Worm (Caenorhabditis elegans) whole organism, L1 larva: Measurements from ENCODE around the gene R10E4.11.
A peak's percentile ranks its signal among the peaks of the same experiment; 100 is the strongest.

ENCODE experiments used
- C04F5.9 ChIP-seq: sonication (generic microtip); optimal IDR thresholded peaks from 2 replicates; lab custom pipeline; 2016; ENCODE audit warnings: missing genetic modification characterization, missing compliant biosample characterization
- F16B12.6 ChIP-seq: fragments of 150-350 bp; optimal IDR thresholded peaks from 2 replicates; lab custom pipeline; 2014; ENCODE audit warnings: missing biosample characterization, missing genetic modification characterization
- alr-1 ChIP-seq: fragments of 200-800 bp; sonication (Bioruptor generic); optimal IDR thresholded peaks from 2 replicates; lab custom pipeline; 2018; ENCODE audit warnings: borderline replicate concordance, mild to moderate bottlenecking, missing genetic modification characterization, missing compliant biosample characterization
- aly-2 ChIP-seq: fragments of 150-350 bp; optimal IDR thresholded peaks from 2 replicates; lab custom pipeline; 2014; ENCODE audit warnings: missing biosample characterization, missing genetic modification characterization
- ama-1 ChIP-seq: fragments of 150-350 bp; optimal IDR thresholded peaks from 2 replicates; lab custom pipeline; 2014
- blmp-1 ChIP-seq: fragments of 150-350 bp; optimal IDR thresholded peaks from 2 replicates; lab custom pipeline; 2014; ENCODE audit warnings: missing biosample characterization, missing genetic modification characterization
- ceh-63 ChIP-seq: fragments of 200-800 bp; sonication (Bioruptor generic); optimal IDR thresholded peaks from 2 replicates; lab custom pipeline; 2018; ENCODE audit warnings: mild to moderate bottlenecking, missing genetic modification characterization, missing compliant biosample characterization
- ceh-8 ChIP-seq: fragments of 200-800 bp; sonication (Bioruptor generic); optimal IDR thresholded peaks from 2 replicates; lab custom pipeline; 2018; ENCODE audit warnings: mild to moderate bottlenecking, missing genetic modification characterization, moderate library complexity, missing compliant biosample characterization
- ceh-82 ChIP-seq, 3 experiments: fragments of 150-350 bp in 1 of 3; sonication (generic microtip) in 2 of 3; optimal IDR thresholded peaks; 2 replicates each; lab custom pipeline; 2014 to 2017; ENCODE audit warnings: missing biosample characterization in 3 of 3, missing genetic modification characterization in 3 of 3
- ceh-88 ChIP-seq: fragments of 200-800 bp; sonication (Bioruptor generic); IDR thresholded peaks from 2 replicates; pipeline ENCODE4 v1.3.6; 2022; ENCODE audit warnings: missing genetic modification characterization, missing compliant biosample characterization
- dpl-1 ChIP-seq, 3 experiments: fragments of 150-350 bp in 2 of 3; sonication (generic microtip) in 1 of 3; optimal IDR thresholded peaks; 2 replicates each; lab custom pipeline; 2014 to 2017; ENCODE audit warnings: missing biosample characterization in 3 of 3, missing genetic modification characterization in 3 of 3, missing genetic modification reagents in 3 of 3
- dsc-1 ChIP-seq: sonication (generic microtip); optimal IDR thresholded peaks from 2 replicates; lab custom pipeline; 2016; ENCODE audit warnings: mild to moderate bottlenecking, missing genetic modification characterization, missing compliant biosample characterization
- efl-1 ChIP-seq, 4 experiments: fragments of 150-350 bp; optimal IDR thresholded peaks in 3 of 4; peaks in 1 of 4; 1 replicate in 1 of 4; 2 replicates in 3 of 4; lab custom pipeline; 2014; ENCODE audit warnings: missing biosample characterization in 2 of 4, missing genetic modification characterization in 2 of 4, missing genetic modification reagents in 2 of 4
- efl-3 ChIP-seq: fragments of 200-800 bp; sonication (Bioruptor generic); optimal IDR thresholded peaks from 2 replicates; lab custom pipeline; 2018; ENCODE audit warnings: mild to moderate bottlenecking, missing genetic modification characterization, missing compliant biosample characterization
- egl-13 ChIP-seq: sonication (generic microtip); optimal IDR thresholded peaks from 2 replicates; lab custom pipeline; 2016; ENCODE audit warnings: missing genotype, missing genetic modification reagents, missing genetic modification characterization, missing compliant biosample characterization
- elt-3 ChIP-seq, 6 experiments: fragments of 150-350 bp in 1 of 6; sonication (generic microtip); optimal IDR thresholded peaks; 2 replicates each; lab custom pipeline; 2017 to 2018; ENCODE audit warnings: missing biosample characterization in 6 of 6, missing genetic modification characterization in 6 of 6, inconsistent platforms in 1 of 6
- ets-5 ChIP-seq: fragments of 200-800 bp; sonication (Bioruptor generic); IDR thresholded peaks from 2 replicates; pipeline ENCODE4 v1.3.6; 2022; ENCODE audit warnings: missing genetic modification characterization, missing compliant biosample characterization
- fkh-8 ChIP-seq: sonication (generic microtip); optimal IDR thresholded peaks from 2 replicates; lab custom pipeline; 2016; ENCODE audit warnings: mild to moderate bottlenecking, missing genetic modification characterization, missing compliant biosample characterization
- hlh-17 ChIP-seq: fragments of 200-800 bp; sonication (Bioruptor generic); optimal IDR thresholded peaks from 2 replicates; lab custom pipeline; 2018; ENCODE audit warnings: missing genetic modification characterization, mild to moderate bottlenecking, missing compliant biosample characterization, moderate library complexity, borderline replicate concordance
- isw-1 ChIP-seq: fragments of 200-800 bp; sonication (Bioruptor generic); IDR thresholded peaks from 2 replicates; pipeline ENCODE4 v1.3.6; 2022; ENCODE audit warnings: missing genetic modification characterization, missing compliant biosample characterization
- lin-13 ChIP-seq: fragments of 150-350 bp; optimal IDR thresholded peaks from 2 replicates; lab custom pipeline; 2014; ENCODE audit warnings: missing biosample characterization, missing genetic modification reagents, missing genetic modification characterization
- lin-14 ChIP-seq: fragments of 200-800 bp; sonication (Bioruptor generic); optimal IDR thresholded peaks from 2 replicates; lab custom pipeline; 2018; ENCODE audit warnings: mild to moderate bottlenecking, missing genetic modification characterization, moderate library complexity, missing compliant biosample characterization
- lin-15B ChIP-seq: fragments of 150-350 bp; sonication (generic microtip); optimal IDR thresholded peaks from 3 replicates; lab custom pipeline; 2014; ENCODE audit warnings: missing biosample characterization, missing genetic modification characterization
- lin-35 ChIP-seq, 2 experiments: fragments of 150-350 bp; optimal IDR thresholded peaks; 2 replicates each; lab custom pipeline; 2014; ENCODE audit warnings: missing biosample characterization in 2 of 2, missing genetic modification characterization in 2 of 2, missing genetic modification reagents in 2 of 2
- lin-39 ChIP-seq: fragments of 150-350 bp; optimal IDR thresholded peaks from 2 replicates; lab custom pipeline; 2014; ENCODE audit warnings: missing biosample characterization, missing genetic modification reagents, missing genetic modification characterization
- lir-3 ChIP-seq: sonication (generic microtip); optimal IDR thresholded peaks from 2 replicates; lab custom pipeline; 2016; ENCODE audit warnings: mild to moderate bottlenecking, missing genetic modification characterization, moderate library complexity, missing compliant biosample characterization; ENCODE audit not compliant: poor library complexity
- lsy-2 ChIP-seq, 2 experiments: fragments of 150-350 bp; optimal IDR thresholded peaks; 2 replicates each; lab custom pipeline; 2014; ENCODE audit warnings: missing biosample characterization in 2 of 2, missing genetic modification characterization in 2 of 2
- mdl-1 ChIP-seq, 2 experiments: fragments of 150-350 bp; optimal IDR thresholded peaks; 2 replicates each; lab custom pipeline; 2014 to 2017; ENCODE audit warnings: missing biosample characterization in 2 of 2, missing genetic modification characterization in 2 of 2, inconsistent platforms in 1 of 2
- mep-1 ChIP-seq: fragments of 150-350 bp; optimal IDR thresholded peaks from 2 replicates; lab custom pipeline; 2014; ENCODE audit warnings: missing biosample characterization, missing genetic modification characterization
- nhr-12 ChIP-seq: sonication (generic microtip); optimal IDR thresholded peaks from 2 replicates; lab custom pipeline; 2017; ENCODE audit warnings: missing biosample characterization, missing genetic modification characterization
- nhr-19 ChIP-seq: fragments of 200-800 bp; sonication (Bioruptor generic); conservative IDR thresholded peaks from 2 replicates; pipeline ENCODE4 v1.3.6; 2022; ENCODE audit warnings: missing genetic modification characterization, missing compliant biosample characterization
- nhr-20 ChIP-seq: sonication (generic microtip); optimal IDR thresholded peaks from 2 replicates; lab custom pipeline; 2016; ENCODE audit warnings: mild to moderate bottlenecking, missing genetic modification characterization, missing compliant biosample characterization
- nhr-237 ChIP-seq: fragments of 150-350 bp; optimal IDR thresholded peaks from 2 replicates; lab custom pipeline; 2014; ENCODE audit warnings: missing biosample characterization, missing genetic modification characterization
- nhr-28 ChIP-seq: fragments of 150-350 bp; optimal IDR thresholded peaks from 2 replicates; lab custom pipeline; 2014; ENCODE audit warnings: missing biosample characterization, missing genetic modification characterization
- nhr-47 ChIP-seq: sonication (generic microtip); optimal IDR thresholded peaks from 2 replicates; lab custom pipeline; 2016; ENCODE audit warnings: mild to moderate bottlenecking, missing genetic modification characterization, moderate library complexity, missing compliant biosample characterization
- nhr-71 ChIP-seq: sonication (generic microtip); optimal IDR thresholded peaks from 2 replicates; lab custom pipeline; 2016; ENCODE audit warnings: mild to moderate bottlenecking, missing genetic modification characterization, moderate library complexity, missing compliant biosample characterization
- nhr-76 ChIP-seq: sonication (generic microtip); optimal IDR thresholded peaks from 2 replicates; lab custom pipeline; 2017; ENCODE audit warnings: missing biosample characterization, missing genetic modification characterization
- nhr-77 ChIP-seq: fragments of 150-350 bp; optimal IDR thresholded peaks from 2 replicates; lab custom pipeline; 2014; ENCODE audit warnings: missing biosample characterization, missing genetic modification characterization
- nhr-84 ChIP-seq: sonication (generic microtip); optimal IDR thresholded peaks from 2 replicates; lab custom pipeline; 2017; ENCODE audit warnings: missing biosample characterization, missing genetic modification characterization
- nhr-85 ChIP-seq: sonication (generic microtip); peaks from one replicate; lab custom pipeline; 2016; ENCODE audit warnings: missing genetic modification characterization, inconsistent platforms, missing compliant biosample characterization
- skn-1 ChIP-seq: fragments of 150-350 bp; optimal IDR thresholded peaks from 2 replicates; lab custom pipeline; 2014; ENCODE audit warnings: missing biosample characterization, missing genetic modification characterization
- snpc-4 ChIP-seq: fragments of 150-350 bp; optimal IDR thresholded peaks from 2 replicates; lab custom pipeline; 2014; ENCODE audit warnings: missing biosample characterization, missing genetic modification characterization
- snu-23 ChIP-seq: sonication (generic microtip); optimal IDR thresholded peaks from 2 replicates; lab custom pipeline; 2016; ENCODE audit warnings: missing genetic modification characterization, missing compliant biosample characterization
- swsn-7 ChIP-seq: sonication (generic microtip); optimal IDR thresholded peaks from 2 replicates; lab custom pipeline; 2016; ENCODE audit warnings: missing genetic modification characterization, missing compliant biosample characterization
- tlp-1 ChIP-seq: fragments of 150-350 bp; optimal IDR thresholded peaks from 2 replicates; lab custom pipeline; 2014; ENCODE audit warnings: missing biosample characterization, missing genetic modification characterization
- unc-30 ChIP-seq: sonication (generic microtip); optimal IDR thresholded peaks from 2 replicates; lab custom pipeline; 2017; ENCODE audit warnings: missing biosample characterization, missing genetic modification characterization
- unc-86 ChIP-seq: sonication (generic microtip); optimal IDR thresholded peaks from 2 replicates; lab custom pipeline; 2016; ENCODE audit warnings: missing genetic modification characterization, missing compliant biosample characterization
- unc-98 ChIP-seq: fragments of 200-800 bp; sonication (Bioruptor generic); IDR thresholded peaks from 2 replicates; pipeline ENCODE4 v1.3.6; 2022; ENCODE audit warnings: missing genetic modification characterization, missing compliant biosample characterization
- xbp-1 ChIP-seq: sonication (generic microtip); optimal IDR thresholded peaks from 2 replicates; lab custom pipeline; 2016; ENCODE audit warnings: missing genetic modification characterization, missing compliant biosample characterization
- ztf-11 ChIP-seq, 2 experiments: sonication (generic microtip); optimal IDR thresholded peaks; 2 replicates each; lab custom pipeline; 2016 to 2017; ENCODE audit warnings: missing genetic modification characterization in 2 of 2, missing biosample characterization in 1 of 2, missing compliant biosample characterization in 1 of 2

Gene R10E4.11

ce11 chrIII:4323859-4324258, 23.0 kb upstream of the R10E4.11 start, which contains the start of gene H38K22.9:
Gene H38K22.9 (plus strand): TSS chrIII:4324159.
- TF ChIP-seq nhr-71 (no peak), elt-3 (tag; optimal IDR thresholded peaks at IDR 0.05; lab: Kevin White, UChicago) (no peak), ceh-63 (GFP tag; lab: Kevin White, UChicago) (no peak), nhr-28 (tag; lab: Kevin White, UChicago) (no peak), ceh-88 (no peak), unc-98 (no peak), egl-13 (tag; lab: Kevin White, UChicago) (no peak), ets-5 (GFP tag; lab: Robert Waterston, UW) (no peak), efl-3 (GFP tag; lab: Kevin White, UChicago) (no peak), unc-30 (tag; lab: Kevin White, UChicago) (no peak), ama-1 (lab: Kevin White, UChicago) (no peak), nhr-85 (peak; percentile 25), mdl-1 (tag; optimal IDR thresholded peaks at IDR 0.05; lab: Kevin White, UChicago) (no peak), efl-1 (optimal IDR thresholded peaks at IDR 0.05; lab: Kevin White, UChicago) (no peak), efl-1 (GFP tag; optimal IDR thresholded peaks at IDR 0.05 in 1 of 2; lab: Kevin White, UChicago) (peak in 1 of 2 experiments; percentile 63), skn-1 (tag; lab: Kevin White, UChicago) (no peak)

ce11 chrIII:4323120-4323519, 22.3 kb upstream of the R10E4.11 start:
- TF ChIP-seq hlh-17 (GFP tag; lab: Kevin White, UChicago): no peak
- TF ChIP-seq ets-5 (GFP tag; lab: Robert Waterston, UW): no peak
- no peak for TF ChIP-seq ceh-63 (GFP tag; lab: Kevin White, UChicago)
- peak; percentile 48 for TF ChIP-seq mep-1 (tag; lab: Kevin White, UChicago)
- peak; percentile 40 for TF ChIP-seq swsn-7 (tag; lab: Kevin White, UChicago)
- TF ChIP-seq efl-1 (optimal IDR thresholded peaks at IDR 0.05; lab: Kevin White, UChicago): peak; percentile 50 to 55
- peak; percentile 29 to 77 for TF ChIP-seq efl-1 (GFP tag; optimal IDR thresholded peaks at IDR 0.05 in 1 of 2; lab: Kevin White, UChicago)
- TF ChIP-seq ceh-8 (GFP tag; lab: Kevin White, UChicago): peak; percentile 8
- TF ChIP-seq nhr-47: peak; percentile 34
- TF ChIP-seq alr-1 (tag; lab: Kevin White, UChicago): no peak
- no peak for TF ChIP-seq lin-13
- no peak for TF ChIP-seq C04F5.9
- TF ChIP-seq fkh-8 (tag; lab: Kevin White, UChicago): peak; percentile 36
- peak; percentile 40 to 56 for TF ChIP-seq lsy-2 (tag; optimal IDR thresholded peaks at IDR 0.05; lab: Kevin White, UChicago)
- TF ChIP-seq isw-1 (GFP tag; lab: Robert Waterston, UW): no peak
- TF ChIP-seq nhr-84: no peak
- no peak for TF ChIP-seq nhr-77 (tag; lab: Kevin White, UChicago)
- TF ChIP-seq lir-3 (tag; lab: Kevin White, UChicago): no peak
- TF ChIP-seq aly-2 (tag; lab: Kevin White, UChicago): no peak
- TF ChIP-seq snu-23 (GFP tag; lab: Kevin White, UChicago): peak; percentile 31
- peak; percentile 30 for TF ChIP-seq unc-86 (tag; lab: Kevin White, UChicago)
- TF ChIP-seq tlp-1 (tag; lab: Kevin White, UChicago): no peak
- TF ChIP-seq mdl-1 (tag; optimal IDR thresholded peaks at IDR 0.05; lab: Kevin White, UChicago): no peak
- no peak for TF ChIP-seq nhr-237 (tag; lab: Kevin White, UChicago)
- peak in 2 of 3 experiments; percentile 5 to 37 for TF ChIP-seq dpl-1 (GFP tag; optimal IDR thresholded peaks at IDR 0.05; lab: Kevin White, UChicago)
- TF ChIP-seq ama-1 (lab: Kevin White, UChicago): no peak
- TF ChIP-seq dsc-1 (tag; lab: Kevin White, UChicago): peak; percentile 61
- 0 out of 2 replicates have a peak, but pooled peaks have one; percentile 10 for TF ChIP-seq nhr-19 (GFP tag; lab: Robert Waterston, UW)
- no peak for TF ChIP-seq ztf-11 (tag; optimal IDR thresholded peaks at IDR 0.05; lab: Kevin White, UChicago)
- TF ChIP-seq blmp-1 (tag; lab: Kevin White, UChicago): no peak
- peak in 1 of 2 experiments; percentile 37 for TF ChIP-seq lin-35 (GFP tag; optimal IDR thresholded peaks at IDR 0.05; lab: Kevin White, UChicago)
- TF ChIP-seq nhr-71: peak; percentile 63
- peak; percentile 11 for TF ChIP-seq xbp-1 (tag; lab: Kevin White, UChicago)
- no peak for TF ChIP-seq nhr-12
- peak; percentile 13 for TF ChIP-seq nhr-20
- TF ChIP-seq ceh-82 (tag; optimal IDR thresholded peaks at IDR 0.05; lab: Kevin White, UChicago): peak; percentile 11 to 40 (median 37)
- TF ChIP-seq lin-15B (tag; lab: Kevin White, UChicago): no peak
- TF ChIP-seq unc-98: no peak
- peak; percentile 2 for TF ChIP-seq F16B12.6
- TF ChIP-seq lin-39 (tag; lab: Kevin White, UChicago): no peak
- TF ChIP-seq snpc-4 (tag; lab: Kevin White, UChicago): peak; percentile 8
- TF ChIP-seq lin-14 (GFP tag; lab: Kevin White, UChicago): peak; percentile 93
- TF ChIP-seq nhr-76 (tag; lab: Kevin White, UChicago): no peak
- no peak for TF ChIP-seq nhr-85
